Fruit fly (Drosophila melanogaster): ENCODE data around the gene arg.

- TF ChIP-seq Sin3A (optimal IDR thresholded peaks at IDR 0.05) (no peak), Myc (optimal IDR thresholded peaks at IDR 0.05) (no peak), insv (optimal IDR thresholded peaks at IDR 0.05) (no peak), h (optimal IDR thresholded peaks at IDR 0.05) (no peak), ttk (optimal IDR thresholded peaks at IDR 0.05) (no peak), psq (optimal IDR thresholded peaks at IDR 0.05) (no peak)
Observed at dm6 chrX:521683-522082, 12.4 kb downstream of the arg start.

Data from Kc167 (cell line).